Fruit fly (Drosophila melanogaster) whole organism: Measurements from ENCODE around the gene Dhc93AB.

Experiments
- CG8478 ChIP-seq: fragments of >200 bp; optimal IDR thresholded peaks from 2 replicates; lab custom pipeline; 2018; ENCODE audit warnings: inconsistent platforms
- EcR ChIP-seq, 2 experiments: fragments of >200 bp; optimal IDR thresholded peaks; 2 replicates each; lab custom pipeline; 2017; ENCODE audit warnings: missing biosample characterization in 2 of 2, missing genetic modification characterization in 2 of 2, missing genetic modification reagents in 2 of 2
- pan ChIP-seq: fragments of >200 bp; optimal IDR thresholded peaks from 2 replicates; lab custom pipeline; 2017
- psq ChIP-seq: fragments of >200 bp; optimal IDR thresholded peaks from 2 replicates; lab custom pipeline; 2017

DNA sequence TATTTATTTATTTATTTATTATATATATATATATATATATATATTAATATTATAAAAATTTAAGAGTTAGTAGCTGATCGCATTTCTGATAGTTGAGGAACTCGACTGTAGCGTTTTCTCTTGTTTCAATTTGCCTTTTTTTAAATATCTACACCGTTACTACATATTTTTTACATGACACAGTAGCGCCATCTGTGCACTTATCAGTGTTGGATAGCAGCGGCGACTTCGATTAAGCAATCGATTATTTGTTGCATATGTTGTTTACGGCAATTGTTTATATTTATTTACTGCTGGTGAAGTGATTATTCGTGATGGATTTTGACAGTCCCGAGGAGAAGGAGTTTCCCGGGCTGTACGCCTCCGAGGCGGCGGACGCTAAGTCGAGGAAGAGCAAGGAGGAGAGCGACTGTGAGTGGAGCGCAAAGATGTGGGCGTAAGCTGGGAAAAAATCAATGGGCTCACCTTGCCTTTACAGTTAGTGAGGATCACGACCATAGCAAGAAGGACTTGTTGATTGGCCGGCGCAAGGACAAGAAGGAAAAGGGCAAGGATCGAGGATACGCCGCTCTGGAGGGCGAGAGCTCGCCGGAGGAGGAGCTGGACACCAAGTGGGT, 24.7 kb downstream of the Dhc93AB start, which contains the start of gene Rlip:
- TF ChIP-seq pan (lab: Kevin White, UChicago): no peak
- TF ChIP-seq psq (lab: Kevin White, UChicago): no peak
- no peak for TF ChIP-seq EcR (GFP tag; optimal IDR thresholded peaks at IDR 0.05; lab: Kevin White, UChicago)
- TF ChIP-seq CG8478 (lab: Kevin White, UChicago): no peak
